Fruit fly (Drosophila melanogaster): Measurements from ENCODE around the gene CG5171.

DNA sequence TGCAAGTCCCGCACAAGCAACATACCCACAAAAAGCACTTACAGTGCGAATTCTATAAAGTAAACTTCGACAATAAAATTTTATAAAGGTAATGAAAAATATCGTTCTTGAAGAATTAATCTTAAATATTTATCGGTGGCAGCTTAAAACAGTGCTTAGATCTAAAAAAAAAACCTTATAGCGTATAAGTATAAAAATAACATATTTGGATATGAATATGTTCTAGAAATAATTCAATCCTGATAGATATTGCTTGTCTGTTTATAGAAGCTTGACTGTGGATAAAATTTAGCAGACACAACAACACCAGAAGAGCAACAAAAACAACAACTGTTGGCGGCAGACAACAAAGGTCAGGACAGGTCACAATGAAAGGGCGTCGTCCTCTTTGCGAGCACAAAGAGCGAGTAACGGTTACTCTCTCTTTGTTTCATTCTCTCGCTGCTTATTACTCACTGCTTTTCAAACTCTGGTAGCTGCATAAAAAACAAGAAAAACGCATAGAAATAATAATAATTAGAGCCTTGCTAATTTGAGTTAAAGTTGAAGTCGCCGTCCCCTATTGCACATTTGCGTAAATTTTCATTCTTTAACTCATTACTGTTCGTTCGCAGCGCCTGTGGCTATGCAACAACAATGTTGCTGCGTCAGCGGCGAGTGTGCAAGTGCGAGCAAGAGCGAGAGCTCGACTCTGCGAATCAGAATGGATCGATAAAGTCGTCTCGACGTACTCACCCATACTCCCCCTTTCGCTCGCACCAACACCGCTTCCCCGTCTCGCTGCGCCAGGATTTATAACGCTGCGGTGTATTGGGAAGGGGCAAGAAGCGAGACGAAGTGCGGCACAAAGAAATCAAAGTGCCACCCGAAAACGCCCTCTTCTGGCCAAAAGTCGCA lies 18.5 kb downstream of the CG5171 start:
- peak; percentile 54 for TF ChIP-seq psq (GFP tag; optimal IDR thresholded peaks at IDR 0.05)
- TF ChIP-seq Dif (GFP tag; optimal IDR thresholded peaks at IDR 0.05; ENCODE audit: partially characterized antibody): peak; percentile 25
- peak; percentile 43 for TF ChIP-seq rgr (GFP tag; optimal IDR thresholded peaks at IDR 0.05)
- no peak for TF ChIP-seq CrebA (GFP tag; optimal IDR thresholded peaks at IDR 0.05; ENCODE audit: borderline replicate concordance)
- no peak for TF ChIP-seq pan (optimal IDR thresholded peaks at IDR 0.05)
- TF ChIP-seq sage (GFP tag; optimal IDR thresholded peaks at IDR 0.05): no peak
